Fruit fly (Drosophila melanogaster) Kc167 (cell line): ENCODE results near the gene Cyp308a1.

Source experiments
- Myc ChIP-seq: fragments of >200 bp; optimal IDR thresholded peaks from 2 replicates; lab custom pipeline; 2017; ENCODE audit warnings: missing external identifiers
- Sin3A ChIP-seq: fragments of >200 bp; optimal IDR thresholded peaks from 2 replicates; lab custom pipeline; 2018; ENCODE audit warnings: missing external identifiers
- h ChIP-seq: fragments of >200 bp; optimal IDR thresholded peaks from 3 replicates; lab custom pipeline; 2018; ENCODE audit warnings: missing external identifiers
- insv ChIP-seq: fragments of >200 bp; optimal IDR thresholded peaks from 3 replicates; lab custom pipeline; 2018; ENCODE audit warnings: missing external identifiers
- psq ChIP-seq: fragments of >200 bp; optimal IDR thresholded peaks from 2 replicates; lab custom pipeline; 2017; ENCODE audit warnings: missing external identifiers
- ttk ChIP-seq: sonication (Bioruptor generic); optimal IDR thresholded peaks from 2 replicates; lab custom pipeline; 2017; ENCODE audit warnings: missing external identifiers

The Cyp308a1 gene

DNA sequence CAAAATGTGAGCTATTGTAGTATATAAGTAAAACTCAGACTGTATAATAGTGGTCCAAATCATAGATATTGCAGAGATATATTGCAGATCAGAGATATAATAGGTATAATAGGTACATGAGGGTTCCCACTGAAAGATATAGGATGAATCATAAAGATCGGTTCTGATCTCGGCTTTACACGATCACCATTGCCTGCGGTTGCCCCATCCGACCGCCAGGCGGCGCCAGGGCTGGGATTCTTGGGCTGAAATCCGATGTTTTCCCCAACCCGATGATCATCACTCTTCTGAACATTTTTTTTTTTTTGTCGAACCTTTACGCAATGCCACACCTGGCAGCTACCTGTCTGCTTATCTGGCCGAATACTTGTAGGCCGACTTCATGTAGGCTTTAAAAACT, 5.8 kb upstream of the Cyp308a1 start:
- TF ChIP-seq psq (lab: Kevin White, UChicago) (no peak), ttk (lab: Kevin White, UChicago) (no peak), Myc (lab: Kevin White, UChicago) (no peak), h (no peak), insv (lab: Kevin White, UChicago) (no peak), Sin3A (no peak)

DNA sequence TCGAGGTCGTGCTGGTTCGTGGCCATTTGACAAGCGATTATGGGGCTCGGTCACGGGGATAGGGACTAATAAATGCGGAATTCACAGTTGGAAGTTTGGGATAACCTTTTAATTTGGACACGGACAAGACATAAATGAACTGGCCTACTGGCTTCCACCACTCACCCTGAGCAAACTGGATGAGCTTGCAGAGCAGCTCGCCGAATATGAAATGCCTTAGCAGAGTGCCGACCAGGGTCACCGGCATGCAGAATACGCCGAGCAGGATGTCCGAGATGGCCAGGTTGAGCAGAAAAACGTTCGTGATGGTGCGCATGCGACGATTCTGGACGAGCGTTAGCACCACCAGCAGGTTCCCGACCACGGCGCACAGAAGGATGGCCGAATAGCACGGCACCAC, 15.9 kb downstream of the Cyp308a1 start, which contains the start of gene CG42302:
Gene CG42302 (minus strand): TSS at position 101 of the 400 bp plus-strand sequence.
- TF ChIP-seq psq (lab: Kevin White, UChicago) (no peak), Myc (lab: Kevin White, UChicago) (no peak), h (no peak), ttk (lab: Kevin White, UChicago) (no peak), Sin3A (no peak)

DNA sequence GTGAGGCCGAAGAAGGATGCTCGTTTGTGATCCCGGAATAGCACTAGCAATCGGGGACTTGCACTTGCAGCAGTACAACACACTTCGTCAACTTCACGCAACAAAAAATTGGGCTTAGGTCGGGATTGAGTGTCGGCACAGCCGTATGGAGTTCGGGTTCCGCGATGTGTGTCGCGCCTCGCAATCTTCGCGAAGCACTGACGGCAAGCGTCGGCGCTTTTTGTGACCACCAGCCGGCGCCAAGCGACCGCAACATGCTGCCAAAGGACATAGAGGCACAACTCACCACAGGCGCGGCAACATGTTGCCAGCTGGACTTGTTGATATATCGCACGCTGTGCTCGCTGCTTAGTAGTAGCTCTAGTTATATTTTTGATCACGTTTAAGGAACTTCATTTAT, 16.6 kb downstream of the Cyp308a1 start, which contains the start of gene CCKLR-17D1:
Gene CCKLR-17D1 (minus strand): TSS at position 303 of the 400 bp plus-strand sequence.
- TF ChIP-seq psq (lab: Kevin White, UChicago) (no peak), Sin3A (no peak), h (no peak), insv (lab: Kevin White, UChicago) (no peak), ttk (lab: Kevin White, UChicago) (no peak), Myc (lab: Kevin White, UChicago) (no peak)

DNA sequence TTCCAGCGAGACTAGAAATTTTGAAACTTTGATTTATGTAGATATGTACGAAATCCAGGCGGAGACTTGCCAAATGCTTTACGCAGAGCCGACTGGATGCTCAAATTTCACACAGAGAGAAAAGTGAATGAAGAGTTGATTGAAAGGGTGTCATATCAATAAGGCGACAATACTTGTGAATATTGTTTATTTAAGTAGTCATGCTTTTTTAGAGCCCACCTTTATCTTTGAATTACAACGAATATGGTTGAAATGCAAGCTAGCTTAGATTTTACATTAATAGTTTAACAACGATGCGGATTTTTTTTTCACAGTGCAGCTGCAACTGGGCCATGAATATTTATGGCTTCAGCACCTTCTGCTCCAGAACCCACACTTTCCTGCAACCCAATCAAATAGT, 30.1 kb downstream of the Cyp308a1 start, which contains the start of gene CG6873:
Gene CG6873 (minus strand): TSS at position 101 of the 400 bp plus-strand sequence.
- TF ChIP-seq Sin3A (no peak), ttk (lab: Kevin White, UChicago) (no peak), h (no peak), Myc (lab: Kevin White, UChicago) (no peak), psq (lab: Kevin White, UChicago) (no peak), insv (lab: Kevin White, UChicago) (no peak)

DNA sequence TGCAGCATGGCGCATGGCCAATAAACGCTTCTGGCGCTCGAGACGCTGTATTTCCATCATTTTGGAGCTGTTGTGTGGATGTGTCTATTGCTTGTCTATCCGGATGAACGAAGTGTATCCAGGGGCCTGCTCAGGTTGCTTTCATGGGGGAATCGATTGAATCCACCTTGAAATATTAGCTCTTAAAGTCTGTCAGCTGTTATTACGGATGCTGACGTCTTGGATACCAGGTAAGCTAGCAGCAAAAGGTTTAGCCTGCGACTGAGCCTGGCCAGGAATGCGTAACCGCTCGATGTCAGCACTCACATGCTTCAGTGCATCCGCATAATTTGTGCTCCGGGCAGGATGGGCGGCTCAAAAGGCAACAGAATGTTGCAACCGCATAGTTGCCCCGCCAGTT, 38.5 kb downstream of the Cyp308a1 start, which contains the start of gene CG12609:
Gene CG12609 (minus strand): TSS at position 101 of the 400 bp plus-strand sequence.
- no peak for TF ChIP-seq insv (lab: Kevin White, UChicago)
- no peak for TF ChIP-seq Myc (lab: Kevin White, UChicago)
- TF ChIP-seq h = no peak
- no peak for TF ChIP-seq Sin3A
- TF ChIP-seq psq (lab: Kevin White, UChicago) = no peak
- TF ChIP-seq ttk (lab: Kevin White, UChicago) = no peak
